Fruit fly (Drosophila melanogaster): Measurements from ENCODE around the gene HP4.

Gene HP4

dm6 chr3L:7988828-7989673 lies 13.1 kb upstream of the HP4 start (continued):
- TF ChIP-seq CG30020 (tag; optimal IDR thresholded peaks at IDR 0.05) (peak; percentile 19), tgo (GFP tag; IDR thresholded peaks at IDR 0.05) (peak; percentile 50; the same call in 1 of the 3 replicates), gcm2 (GFP tag; optimal IDR thresholded peaks at IDR 0.05) (peak; percentile 24), CG4707 (GFP tag; optimal IDR thresholded peaks at IDR 0.05) (peak; percentile 16), cwo (GFP tag; optimal IDR thresholded peaks at IDR 0.05) (peak; percentile 30), Scr (GFP tag; IDR thresholded peaks at IDR 0.05; ENCODE audit: partially characterized antibody) (no peak), Hr39 (optimal IDR thresholded peaks at IDR 0.05) (peak; percentile 38), dpn (GFP tag; optimal IDR thresholded peaks at IDR 0.05) (peak; percentile 44 to 54), fd64A (GFP tag; optimal IDR thresholded peaks at IDR 0.05) (peak; percentile 22), tin (GFP tag; optimal IDR thresholded peaks at IDR 0.05) (peak; percentile 63), row (GFP tag; IDR thresholded peaks at IDR 0.05) (peak; percentile 78), sc (optimal IDR thresholded peaks at IDR 0.05) (no peak), sc (GFP tag; optimal IDR thresholded peaks at IDR 0.05) (peak; percentile 75), jumu (GFP tag; optimal IDR thresholded peaks at IDR 0.05) (peak; percentile 60), CG6272 (GFP tag; IDR thresholded peaks at IDR 0.05) (no peak; the same call in 1 of the 2 replicates), CG10147 (GFP tag; optimal IDR thresholded peaks at IDR 0.05) (no peak), rib (GFP tag; IDR thresholded peaks at IDR 0.05) (peak; percentile 38; the same call in 1 of the 2 replicates), bsh (GFP tag; optimal IDR thresholded peaks at IDR 0.05) (peak; percentile 57 to 89), Dek (tag; optimal IDR thresholded peaks at IDR 0.05) (no peak), CG15696 (tag; optimal IDR thresholded peaks at IDR 0.05) (peak; percentile 86), CG18262 (tag; optimal IDR thresholded peaks at IDR 0.05) (peak; percentile 93), CG11695 (GFP tag; IDR thresholded peaks at IDR 0.05) (peak; percentile 72), CG4328 (GFP tag; optimal IDR thresholded peaks at IDR 0.05) (no peak), hb (GFP tag; IDR thresholded peaks at IDR 0.05; ENCODE audit: partially characterized antibody) (no peak), CG10979 (tag; optimal IDR thresholded peaks at IDR 0.05) (peak; percentile 92), CG2199 (GFP tag; IDR thresholded peaks at IDR 0.05) (peak; percentile 66; the same call in 1 of the 3 replicates), gsb-n (tag; optimal IDR thresholded peaks at IDR 0.05) (peak; percentile 77), nmo (GFP tag; optimal IDR thresholded peaks at IDR 0.05) (peak; percentile 97), mam (GFP tag; optimal IDR thresholded peaks at IDR 0.05) (peak; percentile 7), Atf-2 (GFP tag; optimal IDR thresholded peaks at IDR 0.05) (peak; percentile 22), CG11504 (tag; optimal IDR thresholded peaks at IDR 0.05) (peak; percentile 74), CG31365 (tag; optimal IDR thresholded peaks at IDR 0.05) (no peak), D (optimal IDR thresholded peaks at IDR 0.05) (no peak), D (GFP tag; optimal IDR thresholded peaks at IDR 0.05) (peak; percentile 85), Chrac-16 (GFP tag; optimal IDR thresholded peaks at IDR 0.05) (peak; percentile 59), br (optimal IDR thresholded peaks at IDR 0.05) (no peak), D19A (tag; optimal IDR thresholded peaks at IDR 0.05) (peak; percentile 69), en (GFP tag; optimal IDR thresholded peaks at IDR 0.05) (peak; percentile 17), esg (GFP tag; conservative IDR thresholded peaks at IDR 0.05) (peak; percentile 57), Nf-YA (GFP tag; IDR thresholded peaks at IDR 0.05) (0 out of 2 replicates have a peak, but pooled peaks have one; percentile 29), CG14710 (tag; optimal IDR thresholded peaks at IDR 0.05) (peak; percentile 92), cas (GFP tag; IDR thresholded peaks at IDR 0.05) (no peak), Med (GFP tag) (peak; percentile 65), BEAF-32 (GFP tag; optimal IDR thresholded peaks at IDR 0.05) (no peak), Myb (GFP tag; optimal IDR thresholded peaks at IDR 0.05) (no peak), gce (GFP tag; IDR thresholded peaks at IDR 0.05) (no peak), CG7556 (GFP tag; optimal IDR thresholded peaks at IDR 0.05) (peak; percentile 78), CG16815 (GFP tag; optimal IDR thresholded peaks at IDR 0.05) (peak; percentile 69), ci (GFP tag; IDR thresholded peaks at IDR 0.05) (peak; percentile 43; the same call in 2 of the 3 replicates)

Measured in whole organism, embryonic.